Fruit fly (Drosophila melanogaster) whole organism, embryonic: ENCODE results near the gene Cyp4d21.

Experiments
- CG10267 ChIP-seq: fragments of 200-800 bp; sonication (Bioruptor generic); optimal IDR thresholded peaks from 2 replicates; lab custom pipeline; 2018; ENCODE audit warnings: missing biosample characterization, mild to moderate bottlenecking, missing genetic modification characterization, moderate library complexity
- CG10959 ChIP-seq: fragments of 200-800 bp; sonication (Bioruptor generic); IDR thresholded peaks from 2 replicates; pipeline ENCODE4 v1.3.6; 2022; ENCODE audit warnings: missing biosample characterization, missing genetic modification characterization
- CG10979 ChIP-seq: fragments of 200-800 bp; sonication (Bioruptor generic); optimal IDR thresholded peaks from 2 replicates; lab custom pipeline; 2018; ENCODE audit warnings: missing biosample characterization, mild to moderate bottlenecking, missing genetic modification characterization, moderate library complexity
- CG11504 ChIP-seq: fragments of 200-800 bp; sonication (Bioruptor generic); optimal IDR thresholded peaks from 3 replicates; lab custom pipeline; 2019; ENCODE audit warnings: missing biosample characterization, mild to moderate bottlenecking, missing genetic modification characterization, moderate library complexity
- CG12299 ChIP-seq: fragments of 200-800 bp; sonication (Bioruptor generic); optimal IDR thresholded peaks from 2 replicates; lab custom pipeline; 2018; ENCODE audit warnings: missing biosample characterization, mild to moderate bottlenecking, missing genetic modification characterization
- CG12391 ChIP-seq: fragments of 200-800 bp; sonication (Bioruptor generic); optimal IDR thresholded peaks from 3 replicates; lab custom pipeline; 2018; ENCODE audit warnings: missing biosample characterization, mild to moderate bottlenecking, missing genetic modification characterization, moderate library complexity
- CG14710 ChIP-seq: fragments of 200-800 bp; sonication (Bioruptor generic); optimal IDR thresholded peaks from 3 replicates; lab custom pipeline; 2019; ENCODE audit warnings: missing biosample characterization, mild to moderate bottlenecking, missing genetic modification characterization, moderate library complexity
- CG17328 ChIP-seq: fragments of 200-800 bp; sonication (Bioruptor generic); IDR thresholded peaks from 2 replicates; pipeline ENCODE4 v1.3.6; 2022; ENCODE audit warnings: missing biosample characterization, missing genetic modification characterization
- CG17359 ChIP-seq: fragments of 200-800 bp; sonication (Bioruptor generic); optimal IDR thresholded peaks from 3 replicates; lab custom pipeline; 2018; ENCODE audit warnings: missing biosample characterization, mild to moderate bottlenecking, missing genetic modification characterization, moderate library complexity
- CG17802 ChIP-seq: fragments of 200-800 bp; sonication (Bioruptor generic); optimal IDR thresholded peaks from 2 replicates; lab custom pipeline; 2018; ENCODE audit warnings: missing biosample characterization, mild to moderate bottlenecking, missing genetic modification characterization, moderate library complexity
- CG2202 ChIP-seq: fragments of 200-800 bp; sonication (Bioruptor generic); optimal IDR thresholded peaks from 2 replicates; lab custom pipeline; 2018; ENCODE audit warnings: missing biosample characterization, mild to moderate bottlenecking, missing genetic modification characterization
- CG5245 ChIP-seq: fragments of 200-800 bp; sonication (Bioruptor generic); optimal IDR thresholded peaks from 3 replicates; lab custom pipeline; 2016; ENCODE audit warnings: missing biosample characterization, missing genetic modification characterization
- CG6683 ChIP-seq: fragments of 200-800 bp; sonication (Bioruptor generic); optimal IDR thresholded peaks from 2 replicates; lab custom pipeline; 2017; ENCODE audit warnings: missing biosample characterization, mild to moderate bottlenecking, missing genetic modification characterization, missing genetic modification reagents
- CG6813 ChIP-seq: fragments of 200-800 bp; sonication (Bioruptor generic); optimal IDR thresholded peaks from 2 replicates; lab custom pipeline; 2017; ENCODE audit warnings: missing biosample characterization, missing genetic modification characterization, mild to moderate bottlenecking, moderate library complexity, missing genetic modification reagents
- CG7556 ChIP-seq: fragments of 200-800 bp; sonication (Bioruptor generic); optimal IDR thresholded peaks from 2 replicates; lab custom pipeline; 2017; ENCODE audit warnings: missing biosample characterization, mild to moderate bottlenecking, missing genetic modification characterization
- CG7839 ChIP-seq: fragments of 200-800 bp; sonication (Bioruptor generic); optimal IDR thresholded peaks from 3 replicates; lab custom pipeline; 2018; ENCODE audit warnings: missing biosample characterization, mild to moderate bottlenecking, missing genetic modification characterization, moderate library complexity
- CG8924 ChIP-seq: fragments of 200-800 bp; optimal IDR thresholded peaks from 3 replicates; lab custom pipeline; 2019; ENCODE audit warnings: missing biosample characterization, mild to moderate bottlenecking, missing genetic modification characterization, moderate library complexity
- D ChIP-seq, 2 experiments: fragments of 200-800 bp in 1 of 2; fragments of >200 bp in 1 of 2; sonication (Bioruptor generic) in 1 of 2; optimal IDR thresholded peaks; 2 replicates in 1 of 2; 3 replicates in 1 of 2; lab custom pipeline; 2017; ENCODE audit warnings: mild to moderate bottlenecking in 1 of 2, missing biosample characterization in 1 of 2, missing genetic modification characterization in 1 of 2, missing genetic modification reagents in 1 of 2
- D19A ChIP-seq: fragments of 200-800 bp; optimal IDR thresholded peaks from 3 replicates; lab custom pipeline; 2019; ENCODE audit warnings: missing biosample characterization, mild to moderate bottlenecking, missing genetic modification characterization, moderate library complexity
- Doc3 ChIP-seq: fragments of 200-800 bp; sonication (Bioruptor generic); IDR thresholded peaks from 3 replicates; pipeline ENCODE4 v1.3.6; 2022; ENCODE audit warnings: missing biosample characterization, missing genetic modification characterization; ENCODE audit not compliant: partially characterized antibody
- Drgx ChIP-seq: fragments of 200-800 bp; sonication (Bioruptor generic); IDR thresholded peaks from 2 replicates; pipeline ENCODE4 v1.3.6; 2022; ENCODE audit warnings: missing biosample characterization, missing genetic modification characterization
- Hr3 ChIP-seq: fragments of 200-800 bp; sonication (Bioruptor generic); optimal IDR thresholded peaks from 3 replicates; lab custom pipeline; 2016; ENCODE audit warnings: missing biosample characterization, missing genetic modification characterization
- Hr51 ChIP-seq, 2 experiments: fragments of 200-800 bp; sonication (Bioruptor generic); optimal IDR thresholded peaks; 2 replicates in 1 of 2; 3 replicates in 1 of 2; lab custom pipeline; 2016 to 2018; ENCODE audit warnings: missing biosample characterization in 2 of 2, missing genetic modification characterization in 2 of 2, mild to moderate bottlenecking in 1 of 2, moderate library complexity in 1 of 2
- Oli ChIP-seq: fragments of 200-800 bp; sonication (Bioruptor generic); optimal IDR thresholded peaks from 2 replicates; lab custom pipeline; 2018; ENCODE audit warnings: missing biosample characterization, mild to moderate bottlenecking, missing genetic modification characterization, moderate library complexity
- Pdp1 ChIP-seq, 2 experiments: fragments of 200-800 bp; sonication (Bioruptor generic); optimal IDR thresholded peaks; 3 replicates each; lab custom pipeline; 2016; ENCODE audit warnings: missing biosample characterization in 2 of 2, missing genetic modification characterization in 2 of 2, mild to moderate bottlenecking in 1 of 2, moderate library complexity in 1 of 2
- Ptx1 ChIP-seq: fragments of 200-800 bp; sonication (Bioruptor generic); IDR thresholded peaks from 2 replicates; pipeline ENCODE4 v1.3.6; 2022; ENCODE audit warnings: missing biosample characterization, missing genetic modification characterization
- Sox100B ChIP-seq: fragments of 200-800 bp; sonication (Bioruptor generic); optimal IDR thresholded peaks from 3 replicates; lab custom pipeline; 2018; ENCODE audit warnings: missing biosample characterization, mild to moderate bottlenecking, missing genetic modification characterization
- Xbp1 ChIP-seq: fragments of 200-800 bp; sonication (Bioruptor generic); optimal IDR thresholded peaks from 3 replicates; lab custom pipeline; 2016; ENCODE audit warnings: missing biosample characterization, mild to moderate bottlenecking, missing genetic modification characterization
- Xrp1 ChIP-seq: fragments of 200-800 bp; sonication (Bioruptor generic); IDR thresholded peaks from 2 replicates; pipeline ENCODE4 v1.3.6; 2022; ENCODE audit warnings: missing biosample characterization, missing genetic modification characterization
- az2 ChIP-seq: fragments of 200-800 bp; sonication (Bioruptor generic); optimal IDR thresholded peaks from 3 replicates; lab custom pipeline; 2016; ENCODE audit warnings: missing biosample characterization, missing genetic modification characterization
- bab2 ChIP-seq: fragments of 200-800 bp; sonication (Bioruptor generic); optimal IDR thresholded peaks from 2 replicates; lab custom pipeline; 2016; ENCODE audit warnings: missing biosample characterization, missing genetic modification characterization
- br ChIP-seq: fragments of >200 bp; optimal IDR thresholded peaks from 2 replicates; lab custom pipeline; 2017
- btn ChIP-seq: fragments of 200-800 bp; sonication (Bioruptor generic); optimal IDR thresholded peaks from 2 replicates; lab custom pipeline; 2016; ENCODE audit warnings: missing biosample characterization, missing genetic modification characterization
- croc ChIP-seq: fragments of 200-800 bp; sonication (Bioruptor generic); conservative IDR thresholded peaks from 3 replicates; pipeline ENCODE4 v1.3.6; 2022; ENCODE audit warnings: missing biosample characterization, missing genetic modification characterization
- dimm ChIP-seq: fragments of 200-800 bp; sonication (Bioruptor generic); IDR thresholded peaks from 2 replicates; pipeline ENCODE4 v1.3.6; 2022; ENCODE audit warnings: missing biosample characterization, missing genetic modification characterization
- dmrt11E ChIP-seq: fragments of 200-800 bp; sonication (Bioruptor generic); optimal IDR thresholded peaks from 3 replicates; lab custom pipeline; 2018; ENCODE audit warnings: missing biosample characterization, mild to moderate bottlenecking, missing genetic modification characterization, moderate library complexity
- dpn ChIP-seq, 2 experiments: fragments of 200-800 bp; sonication (Bioruptor generic); optimal IDR thresholded peaks; 3 replicates each; lab custom pipeline; 2016; ENCODE audit warnings: missing biosample characterization in 2 of 2, missing genetic modification characterization in 2 of 2
- ems ChIP-seq: fragments of 200-800 bp; sonication (Bioruptor generic); optimal IDR thresholded peaks from 3 replicates; lab custom pipeline; 2016; ENCODE audit warnings: missing biosample characterization, missing genetic modification characterization
- fd102C ChIP-seq: fragments of 200-800 bp; sonication (Bioruptor generic); optimal IDR thresholded peaks from 2 replicates; lab custom pipeline; 2018; ENCODE audit warnings: missing biosample characterization, mild to moderate bottlenecking, missing genetic modification characterization, moderate library complexity
- ind ChIP-seq: fragments of 200-800 bp; sonication (Bioruptor generic); optimal IDR thresholded peaks from 3 replicates; lab custom pipeline; 2016; ENCODE audit warnings: missing biosample characterization, missing genetic modification characterization
- jing ChIP-seq: fragments of 200-800 bp; sonication (Bioruptor generic); optimal IDR thresholded peaks from 2 replicates; lab custom pipeline; 2018; ENCODE audit warnings: missing biosample characterization, mild to moderate bottlenecking, missing genetic modification characterization
- lab ChIP-seq: fragments of 200-800 bp; sonication (Bioruptor generic); optimal IDR thresholded peaks from 3 replicates; lab custom pipeline; 2017; ENCODE audit warnings: missing biosample characterization, missing genetic modification characterization, mild to moderate bottlenecking, moderate library complexity, missing genetic modification reagents
- lola ChIP-seq, 3 experiments: fragments of >200 bp in 2 of 3; fragments of 200-800 bp in 1 of 3; sonication (Bioruptor generic) in 1 of 3; optimal IDR thresholded peaks; 2 replicates each; lab custom pipeline; 2017 to 2019; ENCODE audit warnings: missing biosample characterization in 3 of 3, missing genetic modification characterization in 3 of 3, mild to moderate bottlenecking in 1 of 3, moderate library complexity in 1 of 3
- lov ChIP-seq, 2 experiments: fragments of 200-800 bp in 1 of 2; fragments of >200 bp in 1 of 2; sonication (Bioruptor generic) in 1 of 2; IDR thresholded peaks in 1 of 2; optimal IDR thresholded peaks in 1 of 2; 2 replicates in 1 of 2; 3 replicates in 1 of 2; pipeline versions ENCODE4 v1.3.6 to Lab custom; 2017 to 2022; ENCODE audit warnings: missing biosample characterization in 1 of 2, missing genetic modification characterization in 1 of 2
- prd ChIP-seq, 3 experiments: fragments of >200 bp in 2 of 3; fragments of 200-800 bp in 1 of 3; sonication (Bioruptor generic) in 1 of 3; optimal IDR thresholded peaks in 2 of 3; IDR thresholded peaks in 1 of 3; 2 replicates in 2 of 3; 3 replicates in 1 of 3; pipeline versions ENCODE4 v1.3.6 to Lab custom; 2017 to 2022; ENCODE audit warnings: missing biosample characterization in 1 of 3, missing genetic modification characterization in 1 of 3
- scrt ChIP-seq: fragments of 200-800 bp; sonication (Bioruptor generic); optimal IDR thresholded peaks from 2 replicates; lab custom pipeline; 2018; ENCODE audit warnings: missing biosample characterization, mild to moderate bottlenecking, missing genetic modification characterization, moderate library complexity
- unpg ChIP-seq: fragments of 200-800 bp; sonication (Bioruptor generic); optimal IDR thresholded peaks from 3 replicates; lab custom pipeline; 2018; ENCODE audit warnings: missing biosample characterization, mild to moderate bottlenecking, missing genetic modification characterization, moderate library complexity

Cyp4d21 gene

DNA sequence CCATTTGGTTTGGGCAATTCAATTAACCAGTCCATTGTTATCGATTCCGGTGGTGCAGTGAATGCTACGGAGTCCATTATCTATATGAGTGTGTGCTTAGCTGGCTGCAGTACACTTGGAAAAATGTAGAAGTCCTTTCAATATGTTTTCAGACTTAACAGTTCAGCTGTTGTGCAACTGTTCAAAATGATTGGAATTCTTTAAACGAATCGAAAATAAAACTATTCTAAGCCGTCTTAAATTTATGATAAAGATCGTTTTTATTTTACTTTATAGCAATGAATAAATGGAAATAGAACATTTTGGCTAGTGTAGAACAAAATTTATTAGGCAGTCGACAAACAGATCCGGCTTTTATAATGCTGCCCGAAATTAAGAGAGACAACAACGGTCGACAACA lies 11.4 kb downstream of the Cyp4d21 start (continued):
- TF ChIP-seq unpg (GFP tag; lab: Kevin White, UChicago) (peak; percentile 57), Pdp1 (GFP tag; optimal IDR thresholded peaks at IDR 0.05; lab: Kevin White, UChicago) (no peak), Ptx1 (GFP tag; lab: Robert Waterston, UW) (0 out of 2 replicates have a peak, but pooled peaks have one; percentile 23), Drgx (GFP tag; lab: Robert Waterston, UW) (no peak), CG12391 (tag; lab: Kevin White, UChicago) (peak; percentile 54), Xrp1 (GFP tag; lab: Robert Waterston, UW) (peak; percentile 63; the same call in 1 of the 2 replicates), CG17802 (tag; lab: Kevin White, UChicago) (peak; percentile 31), ind (GFP tag; lab: Kevin White, UChicago) (peak; percentile 14), lov (optimal IDR thresholded peaks at IDR 0.05; lab: Kevin White, UChicago) (no peak), lov (GFP tag; IDR thresholded peaks at IDR 0.05; lab: Robert Waterston, UW) (no peak), scrt (no peak), dimm (no peak), dpn (GFP tag; optimal IDR thresholded peaks at IDR 0.05; lab: Kevin White, UChicago) (peak in 1 of 2 experiments; percentile 12), CG17328 (GFP tag; lab: Robert Waterston, UW) (peak; percentile 37), btn (peak; percentile 26), Xbp1 (GFP tag; lab: Kevin White, UChicago) (peak; percentile 28), Hr3 (GFP tag; lab: Kevin White, UChicago) (no peak), jing (GFP tag; lab: Kevin White, UChicago) (peak; percentile 23), D19A (peak; percentile 49), lola (GFP tag; optimal IDR thresholded peaks at IDR 0.05; lab: Kevin White, UChicago) (peak in 1 of 3 experiments; percentile 82), CG12299 (tag; lab: Kevin White, UChicago) (no peak), croc (GFP tag; lab: Robert Waterston, UW) (peak; percentile 31; the same call in 1 of the 3 replicates), Hr51 (GFP tag; optimal IDR thresholded peaks at IDR 0.05; lab: Kevin White, UChicago) (no peak), dmrt11E (tag; lab: Kevin White, UChicago) (peak; percentile 84), CG10267 (tag; lab: Kevin White, UChicago) (peak; percentile 62), az2 (GFP tag; lab: Kevin White, UChicago) (peak; percentile 42), br (lab: Kevin White, UChicago) (no peak), prd (optimal IDR thresholded peaks at IDR 0.05; lab: Kevin White, UChicago) (no peak), prd (GFP tag; IDR thresholded peaks at IDR 0.05; lab: Robert Waterston, UW) (peak; percentile 55; the same call in 2 of the 3 replicates), CG6683 (GFP tag; lab: Kevin White, UChicago) (no peak), CG10959 (GFP tag; lab: Robert Waterston, UW) (no peak), Sox100B (GFP tag; lab: Kevin White, UChicago) (peak; percentile 11), CG7839 (tag; lab: Kevin White, UChicago) (peak; percentile 59), CG14710 (tag; lab: Kevin White, UChicago) (peak; percentile 71), CG8924 (tag; lab: Kevin White, UChicago) (peak; percentile 59), CG2202 (tag; lab: Kevin White, UChicago) (peak; percentile 24), CG11504 (tag; lab: Kevin White, UChicago) (peak; percentile 51), CG7556 (GFP tag; lab: Kevin White, UChicago) (peak; percentile 8), CG17359 (tag; lab: Kevin White, UChicago) (peak; percentile 37), Doc3 (no peak), ems (GFP tag; lab: Kevin White, UChicago) (no peak), lab (GFP tag; lab: Kevin White, UChicago) (peak; percentile 8), bab2 (GFP tag; lab: Kevin White, UChicago) (peak; percentile 45), CG10979 (tag; lab: Kevin White, UChicago) (peak; percentile 82), fd102C (GFP tag; lab: Kevin White, UChicago) (peak; percentile 55), Oli (tag; lab: Kevin White, UChicago) (peak; percentile 45), D (optimal IDR thresholded peaks at IDR 0.05; lab: Kevin White, UChicago) (no peak), D (GFP tag; optimal IDR thresholded peaks at IDR 0.05; lab: Kevin White, UChicago) (peak; percentile 49), CG5245 (peak; percentile 19), CG6813 (GFP tag; lab: Kevin White, UChicago) (peak; percentile 24)
